Worm (Caenorhabditis elegans) whole organism, early embryonic: ENCODE data around the gene soc-1.
"Not testable (repeated sequence)": the region's sequence is repeated elsewhere in the genome, so short reads cannot be mapped to it uniquely, and the experiment has no call there.

ENCODE experiments used
- hmg-4 ChIP-seq: fragments of 200-800 bp; sonication (Bioruptor generic); optimal IDR thresholded peaks from 2 replicates; lab custom pipeline; 2018; ENCODE audit warnings: mild to moderate bottlenecking, missing genetic modification characterization, missing compliant biosample characterization
- tbx-11 ChIP-seq: fragments of 200-800 bp; sonication (Bioruptor generic); IDR thresholded peaks from 2 replicates; pipeline ENCODE4 v1.3.6; 2022; ENCODE audit warnings: missing genetic modification characterization, missing compliant biosample characterization

ce11 chrV:4632808-4633207, 9.9 kb upstream of the soc-1 start:
- TF ChIP-seq tbx-11 (GFP tag; lab: Robert Waterston, UW); hmg-4 (GFP tag; lab: Kevin White, UChicago): not testable (repeated sequence)
